Fruit fly (Drosophila melanogaster) whole organism, embryonic: ENCODE data around the gene Cep164.

Experiments
- CG1603 ChIP-seq: fragments of 200-800 bp; sonication (Bioruptor generic); optimal IDR thresholded peaks from 2 replicates; lab custom pipeline; 2019; ENCODE audit warnings: missing biosample characterization, mild to moderate bottlenecking, missing genetic modification characterization, moderate library complexity
- CG7839 ChIP-seq: fragments of 200-800 bp; sonication (Bioruptor generic); optimal IDR thresholded peaks from 3 replicates; lab custom pipeline; 2018; ENCODE audit warnings: missing biosample characterization, mild to moderate bottlenecking, missing genetic modification characterization, moderate library complexity
- Dek ChIP-seq: fragments of 200-800 bp; sonication (Bioruptor generic); optimal IDR thresholded peaks from 3 replicates; lab custom pipeline; 2019; ENCODE audit warnings: missing biosample characterization, mild to moderate bottlenecking, missing genetic modification characterization, moderate library complexity
- HLH4C ChIP-seq: fragments of 200-800 bp; sonication (Bioruptor generic); IDR thresholded peaks from 3 replicates; pipeline ENCODE4 v1.3.6; 2022; ENCODE audit warnings: missing biosample characterization, missing genetic modification characterization; ENCODE audit not compliant: partially characterized antibody
- Hmr ChIP-seq: fragments of 200-800 bp; sonication (Bioruptor generic); optimal IDR thresholded peaks from 3 replicates; lab custom pipeline; 2017; ENCODE audit warnings: mild to moderate bottlenecking, missing biosample characterization, missing genetic modification reagents, missing genetic modification characterization
- Hr78 ChIP-seq, 2 experiments: fragments of 200-800 bp in 1 of 2; fragments of >200 bp in 1 of 2; sonication (Bioruptor generic) in 1 of 2; optimal IDR thresholded peaks; 2 replicates each; lab custom pipeline; 2017 to 2019; ENCODE audit warnings: missing biosample characterization in 2 of 2, missing genetic modification characterization in 2 of 2, mild to moderate bottlenecking in 1 of 2, moderate library complexity in 1 of 2
- Med ChIP-seq: fragments of 200-800 bp; sonication (Bioruptor generic); peaks from one replicate; lab custom pipeline; 2016; ENCODE audit warnings: missing biosample characterization, missing genetic modification characterization, mild to moderate bottlenecking, inconsistent platforms, moderate library complexity
- amos ChIP-seq: fragments of 200-800 bp; sonication (Bioruptor generic); IDR thresholded peaks from 2 replicates; pipeline ENCODE4 v1.3.6; 2022; ENCODE audit warnings: missing biosample characterization, missing genetic modification characterization; ENCODE audit not compliant: partially characterized antibody
- ase ChIP-seq: fragments of 200-800 bp; sonication (Bioruptor generic); IDR thresholded peaks from 3 replicates; pipeline ENCODE4 v1.3.6; 2022; ENCODE audit warnings: missing biosample characterization, missing genetic modification characterization
- crol ChIP-seq: fragments of 200-800 bp; sonication (Bioruptor generic); IDR thresholded peaks from 2 replicates; pipeline ENCODE4 v1.3.6; 2022; ENCODE audit warnings: missing biosample characterization, missing genetic modification characterization
- ewg ChIP-seq: fragments of 200-800 bp; sonication (Bioruptor generic); optimal IDR thresholded peaks from 3 replicates; lab custom pipeline; 2017; ENCODE audit warnings: mild to moderate bottlenecking, missing biosample characterization, missing genetic modification reagents, missing genetic modification characterization
- insv ChIP-seq, 2 experiments: fragments of 200-800 bp; sonication (Bioruptor generic); optimal IDR thresholded peaks; 3 replicates each; lab custom pipeline; 2016 to 2018; ENCODE audit warnings: missing biosample characterization in 2 of 2, missing genetic modification characterization in 2 of 2
- unpg ChIP-seq: fragments of 200-800 bp; sonication (Bioruptor generic); optimal IDR thresholded peaks from 3 replicates; lab custom pipeline; 2018; ENCODE audit warnings: missing biosample characterization, mild to moderate bottlenecking, missing genetic modification characterization, moderate library complexity

- no peak for TF ChIP-seq ewg (GFP tag; lab: Kevin White, UChicago)
- no peak for TF ChIP-seq Hr78 (GFP tag; optimal IDR thresholded peaks at IDR 0.05; lab: Kevin White, UChicago)
- TF ChIP-seq crol = no peak
- no peak for TF ChIP-seq ase (GFP tag; lab: Robert Waterston, UW)
- TF ChIP-seq amos (GFP tag; lab: Robert Waterston, UW) = no peak
- TF ChIP-seq unpg (GFP tag; lab: Kevin White, UChicago) = no peak
- no peak for TF ChIP-seq HLH4C (GFP tag; lab: Robert Waterston, UW)
- no peak for TF ChIP-seq insv (GFP tag; optimal IDR thresholded peaks at IDR 0.05; lab: Kevin White, UChicago)
- TF ChIP-seq CG7839 = no peak
- TF ChIP-seq Dek (tag; lab: Kevin White, UChicago) = no peak
- TF ChIP-seq CG1603 (tag; lab: Kevin White, UChicago) = no peak
- no peak for TF ChIP-seq Med (GFP tag; lab: Kevin White, UChicago)
- no peak for TF ChIP-seq Hmr (GFP tag; lab: Kevin White, UChicago)
Observed at dm6 chrX:15989631-15990030, 6.9 kb upstream of the Cep164 start.
